Worm (Caenorhabditis elegans) whole organism, mixed stage, embryonic: ENCODE data around the gene sru-19.

Experiments used
- M03D4.4 ChIP-seq: sonication (generic microtip); optimal IDR thresholded peaks from 2 replicates; lab custom pipeline; 2017; ENCODE audit warnings: mild to moderate bottlenecking, missing genetic modification characterization, missing compliant biosample characterization
- bed-3 ChIP-seq: fragments of 200-800 bp; sonication (Bioruptor generic); optimal IDR thresholded peaks from 3 replicates; lab custom pipeline; 2018; ENCODE audit warnings: mild to moderate bottlenecking, missing genetic modification characterization, moderate library complexity, missing compliant biosample characterization
- blmp-1 ChIP-seq: fragments of 150-350 bp; optimal IDR thresholded peaks from 2 replicates; lab custom pipeline; 2014; ENCODE audit warnings: missing biosample characterization, missing genetic modification characterization
- ceh-39 ChIP-seq: fragments of 150-350 bp; optimal IDR thresholded peaks from 2 replicates; lab custom pipeline; 2014; ENCODE audit warnings: missing biosample characterization, missing genetic modification characterization
- ceh-43 ChIP-seq: fragments of 200-800 bp; sonication (Bioruptor generic); optimal IDR thresholded peaks from 2 replicates; lab custom pipeline; 2018; ENCODE audit warnings: mild to moderate bottlenecking, missing genetic modification characterization, moderate library complexity, missing compliant biosample characterization
- drap-1 ChIP-seq: fragments of 200-800 bp; sonication (Bioruptor generic); optimal IDR thresholded peaks from 3 replicates; lab custom pipeline; 2018; ENCODE audit warnings: mild to moderate bottlenecking, missing genetic modification characterization, missing compliant biosample characterization
- elt-1 ChIP-seq: sonication (generic microtip); optimal IDR thresholded peaks from 2 replicates; lab custom pipeline; 2017; ENCODE audit warnings: missing genetic modification characterization, mild to moderate bottlenecking, missing compliant biosample characterization, antibody characterized with exemption, moderate library complexity, borderline replicate concordance; ENCODE audit not compliant: insufficient read depth
- elt-3 ChIP-seq: fragments of 150-350 bp; optimal IDR thresholded peaks from 2 replicates; lab custom pipeline; 2014; ENCODE audit warnings: missing biosample characterization, missing genetic modification characterization
- flh-1 ChIP-seq: fragments of 200-800 bp; sonication (Bioruptor generic); optimal IDR thresholded peaks from 2 replicates; lab custom pipeline; 2018; ENCODE audit warnings: mild to moderate bottlenecking, missing genetic modification characterization, moderate library complexity, missing compliant biosample characterization
- ham-2 ChIP-seq: fragments of 200-800 bp; sonication (Bioruptor generic); optimal IDR thresholded peaks from 2 replicates; lab custom pipeline; 2018; ENCODE audit warnings: mild to moderate bottlenecking, missing genetic modification characterization, missing compliant biosample characterization
- lin-13 ChIP-seq: fragments of 150-350 bp; optimal IDR thresholded peaks from 2 replicates; lab custom pipeline; 2014; ENCODE audit warnings: missing biosample characterization, missing genetic modification characterization
- lin-32 ChIP-seq: fragments of 200-800 bp; sonication (Bioruptor generic); optimal IDR thresholded peaks from 2 replicates; lab custom pipeline; 2018; ENCODE audit warnings: mild to moderate bottlenecking, missing genetic modification characterization, missing compliant biosample characterization
- lsy-2 ChIP-seq: fragments of 150-350 bp; optimal IDR thresholded peaks from 2 replicates; lab custom pipeline; 2014; ENCODE audit warnings: missing biosample characterization, missing genetic modification characterization
- mab-5 ChIP-seq: fragments of 150-350 bp; optimal IDR thresholded peaks from 2 replicates; lab custom pipeline; 2014; ENCODE audit warnings: missing biosample characterization, missing genetic modification characterization
- mep-1 ChIP-seq: fragments of 150-350 bp; optimal IDR thresholded peaks from 2 replicates; lab custom pipeline; 2017; ENCODE audit warnings: missing biosample characterization, missing genetic modification reagents, missing genetic modification characterization, inconsistent platforms
- mls-2 ChIP-seq: sonication (generic microtip); optimal IDR thresholded peaks from 2 replicates; lab custom pipeline; 2016; ENCODE audit warnings: mild to moderate bottlenecking, missing genetic modification characterization, moderate library complexity, missing compliant biosample characterization
- nhr-12 ChIP-seq: fragments of 150-350 bp; optimal IDR thresholded peaks from 2 replicates; lab custom pipeline; 2014; ENCODE audit warnings: missing biosample characterization, missing genetic modification characterization
- nhr-2 ChIP-seq: fragments of 150-350 bp; optimal IDR thresholded peaks from 2 replicates; lab custom pipeline; 2014; ENCODE audit warnings: missing biosample characterization, missing genetic modification characterization
- nhr-28 ChIP-seq: fragments of 150-350 bp; optimal IDR thresholded peaks from 2 replicates; lab custom pipeline; 2014; ENCODE audit warnings: missing biosample characterization, missing genetic modification characterization
- pha-4 ChIP-seq: fragments of 150-350 bp; optimal IDR thresholded peaks from 2 replicates; lab custom pipeline; 2018; ENCODE audit warnings: missing biosample characterization, missing genetic modification reagents, missing genetic modification characterization
- sem-2 ChIP-seq: fragments of 200-800 bp; sonication (Bioruptor generic); optimal IDR thresholded peaks from 2 replicates; lab custom pipeline; 2018; ENCODE audit warnings: mild to moderate bottlenecking, missing genetic modification characterization, missing compliant biosample characterization
- snpc-4 ChIP-seq: fragments of 150-350 bp; optimal IDR thresholded peaks from 2 replicates; lab custom pipeline; 2014; ENCODE audit warnings: missing biosample characterization, missing genetic modification characterization
- tbx-8 ChIP-seq: fragments of 200-800 bp; sonication (Bioruptor generic); optimal IDR thresholded peaks from 2 replicates; lab custom pipeline; 2018; ENCODE audit warnings: mild to moderate bottlenecking, missing genetic modification characterization, moderate library complexity, missing compliant biosample characterization
- unc-120 ChIP-seq: sonication (generic microtip); optimal IDR thresholded peaks from 2 replicates; lab custom pipeline; 2017; ENCODE audit warnings: missing genetic modification characterization, missing compliant biosample characterization; ENCODE audit not compliant: poor library complexity, severe bottlenecking
- unc-39 ChIP-seq: fragments of 150-350 bp; optimal IDR thresholded peaks from 2 replicates; lab custom pipeline; 2014; ENCODE audit warnings: missing biosample characterization, missing genetic modification characterization
- unc-62 ChIP-seq: fragments of 150-350 bp; optimal IDR thresholded peaks from 2 replicates; lab custom pipeline; 2014; ENCODE audit warnings: missing biosample characterization, missing genetic modification reagents, missing genetic modification characterization
- zip-8 ChIP-seq: fragments of 150-350 bp; optimal IDR thresholded peaks from 2 replicates; lab custom pipeline; 2014; ENCODE audit warnings: missing biosample characterization, missing genetic modification characterization
- ztf-11 ChIP-seq: fragments of 150-350 bp; optimal IDR thresholded peaks from 2 replicates; lab custom pipeline; 2014; ENCODE audit warnings: missing biosample characterization, missing genetic modification characterization

Gene sru-19

DNA sequence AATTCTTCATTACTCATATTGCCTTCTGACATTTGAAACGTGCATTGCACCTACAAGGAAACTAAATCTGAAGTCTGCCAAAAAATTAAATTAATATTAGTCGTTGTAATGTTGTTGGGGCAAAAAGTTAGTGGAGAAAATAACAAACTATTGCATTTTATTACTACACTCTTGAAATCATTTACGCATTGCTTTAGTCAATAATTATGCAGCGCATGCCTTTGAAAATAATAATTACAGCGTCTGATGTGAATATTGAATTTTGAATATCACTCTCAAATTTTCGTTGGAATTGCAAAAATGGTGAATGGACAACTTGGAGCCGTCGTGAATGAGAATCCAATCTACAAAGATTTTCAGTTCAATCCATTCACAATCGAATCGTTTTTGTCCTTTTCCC lies at the start of gene sru-19:
sru-19 (plus strand) TSS at position 301 of the 400 bp plus-strand sequence.
- TF ChIP-seq lin-32 (GFP tag; lab: Kevin White, UChicago) (no peak), unc-62 (GFP tag; lab: Kevin White, UChicago) (no peak), ceh-39 (tag; lab: Kevin White, UChicago) (no peak)

DNA sequence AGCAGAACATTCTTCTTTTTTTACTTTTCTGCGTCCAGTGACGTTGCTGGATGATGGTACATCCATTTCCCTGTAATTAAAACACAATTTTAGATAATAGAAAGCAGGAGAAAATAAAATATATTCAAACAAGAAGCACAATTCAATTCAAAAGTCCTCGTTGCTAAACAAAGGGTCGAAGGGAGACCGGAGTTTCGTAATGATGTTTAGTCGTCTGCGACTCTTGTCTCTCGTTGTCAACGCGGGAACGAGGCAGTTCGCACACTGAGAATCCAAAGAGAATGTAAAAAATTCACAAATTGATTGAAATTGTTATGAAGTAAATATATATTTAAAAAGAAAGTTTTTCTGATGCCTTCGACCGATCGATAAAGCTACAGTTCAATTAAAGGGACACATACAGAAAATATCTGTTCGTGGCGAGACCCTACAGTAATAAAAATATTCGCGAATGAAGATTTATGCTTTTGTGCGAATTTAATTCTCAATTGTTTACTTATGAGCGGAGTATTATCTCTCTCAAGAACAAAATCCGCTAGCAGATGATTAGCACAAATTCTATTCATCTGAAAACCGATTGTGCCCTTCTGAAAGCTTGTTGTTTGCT lies 47.0 kb upstream of the sru-19 start, which contains the start of gene dpy-26:
dpy-26 (minus strand) TSS at position 111 of the 607 bp plus-strand sequence.
- peak; percentile 17 for TF ChIP-seq ceh-39 (tag; lab: Kevin White, UChicago)
- TF ChIP-seq elt-3 (tag; lab: Kevin White, UChicago) = no peak
- peak; percentile 6 for TF ChIP-seq pha-4 (tag; lab: Kevin White, UChicago)
- TF ChIP-seq lsy-2 = peak; percentile 25
- peak; percentile 58 for TF ChIP-seq mep-1 (tag; lab: Kevin White, UChicago)
- no peak for TF ChIP-seq ceh-43

DNA sequence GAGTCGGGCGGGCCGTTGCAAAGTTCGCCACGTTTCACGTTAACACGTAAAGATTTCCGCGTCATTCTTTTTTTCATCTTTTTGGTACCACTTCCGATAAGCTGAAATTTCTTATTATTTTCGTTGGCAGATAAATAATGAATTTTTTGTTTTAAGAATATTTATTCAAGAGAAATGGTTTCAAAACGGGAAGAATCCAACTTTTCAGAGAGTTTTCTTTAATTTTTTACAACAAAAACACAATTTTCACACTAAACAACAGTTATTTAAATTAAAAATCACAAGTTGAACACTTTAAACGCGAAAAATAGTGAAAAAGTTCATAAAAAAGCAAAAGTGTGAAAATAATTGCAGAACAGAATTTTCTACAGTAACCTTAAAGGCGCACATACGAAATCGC lies 44.2 kb upstream of the sru-19 start, which contains the start of gene spe-44:
spe-44 (minus strand) TSS at position 101 of the 400 bp plus-strand sequence.
- TF ChIP-seq sem-2 (GFP tag; lab: Kevin White, UChicago) = no peak
- TF ChIP-seq bed-3 (GFP tag; lab: Kevin White, UChicago) = no peak
- TF ChIP-seq mab-5 = no peak
- no peak for TF ChIP-seq ztf-11
- no peak for TF ChIP-seq lin-32 (GFP tag; lab: Kevin White, UChicago)
- no peak for TF ChIP-seq flh-1
- TF ChIP-seq nhr-28 (tag; lab: Kevin White, UChicago) = no peak
- no peak for TF ChIP-seq unc-39 (tag; lab: Kevin White, UChicago)
- TF ChIP-seq tbx-8 (GFP tag; lab: Kevin White, UChicago) = no peak
- no peak for TF ChIP-seq drap-1 (GFP tag; lab: Kevin White, UChicago)
- TF ChIP-seq snpc-4 (tag; lab: Kevin White, UChicago) = no peak
- no peak for TF ChIP-seq nhr-12 (tag; lab: Kevin White, UChicago)
- TF ChIP-seq elt-1 = no peak
- TF ChIP-seq unc-120 = no peak
- no peak for TF ChIP-seq unc-62 (GFP tag; lab: Kevin White, UChicago)
- TF ChIP-seq mls-2 (tag; lab: Kevin White, UChicago) = no peak
- no peak for TF ChIP-seq zip-8

ce11 chrIV:12454750-12455149 lies 43.6 kb upstream of the sru-19 start, which contains the start of gene smz-1:
Gene smz-1 (plus strand): TSS chrIV:12455050.
- TF ChIP-seq unc-120 (no peak), nhr-2 (no peak), ham-2 (GFP tag; lab: Kevin White, UChicago) (no peak), tbx-8 (GFP tag; lab: Kevin White, UChicago) (no peak), drap-1 (GFP tag; lab: Kevin White, UChicago) (no peak), blmp-1 (no peak), elt-3 (tag; lab: Kevin White, UChicago) (no peak), ztf-11 (no peak), M03D4.4 (no peak), pha-4 (tag; lab: Kevin White, UChicago) (no peak), unc-62 (GFP tag; lab: Kevin White, UChicago) (no peak), unc-39 (tag; lab: Kevin White, UChicago) (no peak), nhr-12 (tag; lab: Kevin White, UChicago) (no peak), mep-1 (tag; lab: Kevin White, UChicago) (no peak), mab-5 (no peak), flh-1 (no peak), lin-13 (tag; lab: Kevin White, UChicago) (no peak), nhr-28 (tag; lab: Kevin White, UChicago) (no peak)

DNA sequence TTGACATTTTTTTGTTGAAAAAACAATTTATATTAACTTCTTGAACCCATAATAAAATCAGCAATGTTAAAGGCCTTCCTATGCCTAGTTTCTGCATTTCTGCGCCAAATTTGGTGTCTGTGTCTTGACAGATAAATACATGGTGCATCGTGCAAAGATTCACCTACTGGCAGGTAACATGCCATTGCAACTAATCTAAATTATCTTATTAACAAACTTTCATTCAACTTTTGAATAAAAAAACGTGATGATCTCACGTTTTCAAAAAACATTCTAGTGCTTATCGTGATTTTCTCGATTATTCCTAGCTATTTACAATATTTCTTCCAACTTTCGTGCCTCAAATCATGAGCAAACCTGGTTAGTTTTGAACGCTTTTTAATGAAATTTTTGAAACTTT lies 41.7 kb upstream of the sru-19 start, which contains the start of gene C25G4.7:
C25G4.7 (plus strand) TSS at position 301 of the 400 bp plus-strand sequence.
- TF ChIP-seq elt-1 (no peak), lin-32 (GFP tag; lab: Kevin White, UChicago) (no peak), sem-2 (GFP tag; lab: Kevin White, UChicago) (no peak), unc-39 (tag; lab: Kevin White, UChicago) (no peak), M03D4.4 (no peak), zip-8 (no peak), nhr-12 (tag; lab: Kevin White, UChicago) (no peak)

DNA sequence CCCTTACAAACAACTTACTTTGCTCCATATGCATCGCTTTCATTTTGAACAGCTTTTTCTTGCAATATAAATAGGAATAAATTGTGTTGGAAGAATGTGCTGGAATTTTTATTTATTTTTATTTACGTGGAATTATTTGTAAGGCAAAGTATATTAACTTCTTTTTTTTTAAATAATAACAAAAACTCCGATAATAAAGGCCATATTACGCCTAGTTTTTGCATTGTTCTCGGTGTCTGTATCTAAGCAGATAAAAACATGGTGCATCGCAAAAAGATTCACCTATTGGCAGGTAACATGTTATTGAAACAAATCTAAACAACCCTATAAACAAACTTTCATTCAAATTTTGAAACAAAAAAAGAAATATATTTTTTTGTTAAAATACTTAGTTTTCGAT lies 35.0 kb upstream of the sru-19 start, which contains the start of gene C25G4.8:
C25G4.8 (minus strand) TSS at position 101 of the 400 bp plus-strand sequence.
- no peak for TF ChIP-seq elt-1
- no peak for TF ChIP-seq elt-3 (tag; lab: Kevin White, UChicago)
- no peak for TF ChIP-seq bed-3 (GFP tag; lab: Kevin White, UChicago)
